Fruit fly (Drosophila melanogaster) whole organism, embryonic: ENCODE results near the gene dgt1.
A peak's percentile ranks its signal among the peaks of the same experiment; 100 is the strongest.

ENCODE experiments used
- CG10274 ChIP-seq: fragments of 200-800 bp; sonication (Bioruptor generic); optimal IDR thresholded peaks from 3 replicates; lab custom pipeline; 2017; ENCODE audit warnings: missing biosample characterization, mild to moderate bottlenecking, missing genetic modification characterization
- CG10366 ChIP-seq: fragments of 200-800 bp; sonication (Bioruptor generic); IDR thresholded peaks from 2 replicates; pipeline ENCODE4 v1.3.6; 2022; ENCODE audit warnings: missing biosample characterization, missing genetic modification characterization
- CG11093 ChIP-seq: fragments of 200-800 bp; sonication (Bioruptor generic); IDR thresholded peaks from 3 replicates; pipeline ENCODE4 v1.3.6; 2022; ENCODE audit warnings: missing biosample characterization, missing genetic modification characterization
- CG11398 ChIP-seq: fragments of 200-800 bp; sonication (Bioruptor generic); optimal IDR thresholded peaks from 2 replicates; lab custom pipeline; 2016; ENCODE audit warnings: missing biosample characterization, missing genetic modification characterization
- CG12391 ChIP-seq: fragments of 200-800 bp; sonication (Bioruptor generic); optimal IDR thresholded peaks from 3 replicates; lab custom pipeline; 2018; ENCODE audit warnings: missing biosample characterization, mild to moderate bottlenecking, missing genetic modification characterization, moderate library complexity
- CG13287 ChIP-seq: fragments of 200-800 bp; sonication (Bioruptor generic); IDR thresholded peaks from 2 replicates; pipeline ENCODE4 v1.3.6; 2022; ENCODE audit warnings: missing biosample characterization, missing genetic modification characterization; ENCODE audit not compliant: partially characterized antibody
- CG13624 ChIP-seq: fragments of 200-800 bp; sonication (Bioruptor generic); optimal IDR thresholded peaks from 2 replicates; lab custom pipeline; 2016; ENCODE audit warnings: missing biosample characterization, missing genetic modification characterization
- CG2202 ChIP-seq: fragments of 200-800 bp; sonication (Bioruptor generic); optimal IDR thresholded peaks from 2 replicates; lab custom pipeline; 2018; ENCODE audit warnings: missing biosample characterization, mild to moderate bottlenecking, missing genetic modification characterization
- CG2678 ChIP-seq: fragments of 200-800 bp; sonication (Bioruptor generic); optimal IDR thresholded peaks from 3 replicates; lab custom pipeline; 2019; ENCODE audit warnings: missing biosample characterization, mild to moderate bottlenecking, missing genetic modification characterization, moderate library complexity
- CG31365 ChIP-seq: fragments of 200-800 bp; sonication (Bioruptor generic); optimal IDR thresholded peaks from 2 replicates; lab custom pipeline; 2018; ENCODE audit warnings: missing biosample characterization, mild to moderate bottlenecking, missing genetic modification characterization
- CG32532 ChIP-seq: fragments of 200-800 bp; sonication (Bioruptor generic); IDR thresholded peaks from 2 replicates; pipeline ENCODE4 v1.3.6; 2022; ENCODE audit warnings: missing biosample characterization, missing genetic modification characterization
- CG3407 ChIP-seq: fragments of 200-800 bp; sonication (Bioruptor generic); optimal IDR thresholded peaks from 2 replicates; lab custom pipeline; 2018; ENCODE audit warnings: missing biosample characterization, mild to moderate bottlenecking, missing genetic modification characterization
- CG3838 ChIP-seq: fragments of 200-800 bp; sonication (Bioruptor generic); optimal IDR thresholded peaks from 3 replicates; lab custom pipeline; 2016; ENCODE audit warnings: missing biosample characterization, missing genetic modification characterization
- CG4328 ChIP-seq: fragments of 200-800 bp; sonication (Bioruptor generic); optimal IDR thresholded peaks from 3 replicates; lab custom pipeline; 2017; ENCODE audit warnings: missing biosample characterization, missing genetic modification reagents, missing genetic modification characterization
- CG4617 ChIP-seq: fragments of 200-800 bp; sonication (Bioruptor generic); optimal IDR thresholded peaks from 3 replicates; lab custom pipeline; 2016; ENCODE audit warnings: missing biosample characterization, missing genetic modification characterization, borderline replicate concordance
- CG6272 ChIP-seq: fragments of 200-800 bp; sonication (Bioruptor generic); IDR thresholded peaks from 2 replicates; pipeline ENCODE4 v1.3.6; 2022; ENCODE audit warnings: missing biosample characterization, missing genetic modification characterization
- CG6854 ChIP-seq: fragments of 200-800 bp; sonication (Bioruptor generic); optimal IDR thresholded peaks from 3 replicates; lab custom pipeline; 2017; ENCODE audit warnings: missing biosample characterization, mild to moderate bottlenecking, missing genetic modification characterization
- CG7963 ChIP-seq: fragments of 200-800 bp; sonication (Bioruptor generic); IDR thresholded peaks from 3 replicates; pipeline ENCODE4 v1.3.6; 2022; ENCODE audit warnings: missing biosample characterization, missing genetic modification characterization; ENCODE audit not compliant: partially characterized antibody
- CG8388 ChIP-seq: fragments of 200-800 bp; sonication (Bioruptor generic); optimal IDR thresholded peaks from 2 replicates; lab custom pipeline; 2019; ENCODE audit warnings: missing biosample characterization, mild to moderate bottlenecking, missing genetic modification characterization, moderate library complexity
- CG9215 ChIP-seq: fragments of 200-800 bp; sonication (Bioruptor generic); IDR thresholded peaks from 2 replicates; pipeline ENCODE4 v1.3.6; 2022; ENCODE audit warnings: missing biosample characterization, missing genetic modification characterization
- CG9932 ChIP-seq: fragments of 200-800 bp; sonication (Bioruptor generic); IDR thresholded peaks from 2 replicates; pipeline ENCODE4 v1.3.6; 2022; ENCODE audit warnings: missing biosample characterization, missing genetic modification characterization
- CoRest ChIP-seq: fragments of 200-800 bp; sonication (Bioruptor generic); optimal IDR thresholded peaks from 3 replicates; lab custom pipeline; 2018; ENCODE audit warnings: missing biosample characterization, mild to moderate bottlenecking, missing genetic modification characterization, moderate library complexity
- D19B ChIP-seq: fragments of 200-800 bp; sonication (Bioruptor generic); optimal IDR thresholded peaks from 2 replicates; lab custom pipeline; 2017; ENCODE audit warnings: missing biosample characterization, mild to moderate bottlenecking, missing genetic modification characterization
- Dref ChIP-seq: fragments of 200-800 bp; sonication (Bioruptor generic); IDR thresholded peaks from 2 replicates; pipeline ENCODE4 v1.3.6; 2022; ENCODE audit warnings: missing biosample characterization, missing genetic modification characterization
- Fer1 ChIP-seq: fragments of 200-800 bp; sonication (Bioruptor generic); optimal IDR thresholded peaks from 2 replicates; lab custom pipeline; 2017; ENCODE audit warnings: missing biosample characterization, mild to moderate bottlenecking, missing genetic modification characterization
- Hr3 ChIP-seq: fragments of 200-800 bp; sonication (Bioruptor generic); optimal IDR thresholded peaks from 3 replicates; lab custom pipeline; 2016; ENCODE audit warnings: missing biosample characterization, missing genetic modification characterization
- Hr39 ChIP-seq: fragments of >200 bp; optimal IDR thresholded peaks from 2 replicates; lab custom pipeline; 2017
- Hr78 ChIP-seq, 2 experiments: fragments of 200-800 bp in 1 of 2; fragments of >200 bp in 1 of 2; sonication (Bioruptor generic) in 1 of 2; optimal IDR thresholded peaks; 2 replicates each; lab custom pipeline; 2017 to 2019; ENCODE audit warnings: missing biosample characterization in 2 of 2, missing genetic modification characterization in 2 of 2, mild to moderate bottlenecking in 1 of 2, moderate library complexity in 1 of 2
- MESR4 ChIP-seq: fragments of 200-800 bp; sonication (Bioruptor generic); optimal IDR thresholded peaks from 2 replicates; lab custom pipeline; 2018; ENCODE audit warnings: missing biosample characterization, mild to moderate bottlenecking, missing genetic modification characterization, moderate library complexity
- Med ChIP-seq: fragments of 200-800 bp; sonication (Bioruptor generic); peaks from one replicate; lab custom pipeline; 2016; ENCODE audit warnings: missing biosample characterization, missing genetic modification characterization, mild to moderate bottlenecking, inconsistent platforms, moderate library complexity
- Sry-δ ChIP-seq: fragments of 200-800 bp; sonication (Bioruptor generic); optimal IDR thresholded peaks from 2 replicates; lab custom pipeline; 2016; ENCODE audit warnings: missing biosample characterization, missing genetic modification characterization
- al ChIP-seq: fragments of 200-800 bp; sonication (Bioruptor generic); IDR thresholded peaks from 2 replicates; pipeline ENCODE4 v1.3.6; 2022; ENCODE audit warnings: missing biosample characterization, missing genetic modification characterization
- ara ChIP-seq: fragments of 200-800 bp; sonication (Bioruptor generic); IDR thresholded peaks from 2 replicates; pipeline ENCODE4 v1.3.6; 2022; ENCODE audit warnings: missing biosample characterization, missing genetic modification characterization
- bab2 ChIP-seq: fragments of 200-800 bp; sonication (Bioruptor generic); optimal IDR thresholded peaks from 2 replicates; lab custom pipeline; 2016; ENCODE audit warnings: missing biosample characterization, missing genetic modification characterization
- caup ChIP-seq: fragments of 200-800 bp; sonication (Bioruptor generic); optimal IDR thresholded peaks from 3 replicates; lab custom pipeline; 2017; ENCODE audit warnings: missing biosample characterization, mild to moderate bottlenecking, missing genetic modification characterization, moderate library complexity; ENCODE audit not compliant: severe bottlenecking
- cg ChIP-seq: fragments of 200-800 bp; sonication (Bioruptor generic); optimal IDR thresholded peaks from 3 replicates; lab custom pipeline; 2019; ENCODE audit warnings: missing biosample characterization, mild to moderate bottlenecking, missing genetic modification characterization, moderate library complexity
- crol ChIP-seq: fragments of 200-800 bp; sonication (Bioruptor generic); IDR thresholded peaks from 2 replicates; pipeline ENCODE4 v1.3.6; 2022; ENCODE audit warnings: missing biosample characterization, missing genetic modification characterization
- dmrt11E ChIP-seq: fragments of 200-800 bp; sonication (Bioruptor generic); optimal IDR thresholded peaks from 3 replicates; lab custom pipeline; 2018; ENCODE audit warnings: missing biosample characterization, mild to moderate bottlenecking, missing genetic modification characterization, moderate library complexity
- gro ChIP-seq: fragments of 200-800 bp; sonication (Bioruptor generic); optimal IDR thresholded peaks from 2 replicates; lab custom pipeline; 2016; ENCODE audit warnings: missing biosample characterization, missing genetic modification characterization
- gsb ChIP-seq: fragments of 200-800 bp; sonication (Bioruptor generic); IDR thresholded peaks from 2 replicates; pipeline ENCODE4 v1.3.6; 2022; ENCODE audit warnings: missing biosample characterization, missing genetic modification characterization
- gt ChIP-seq: fragments of 200-800 bp; sonication (Bioruptor generic); IDR thresholded peaks from 2 replicates; pipeline ENCODE4 v1.3.6; 2022; ENCODE audit warnings: missing biosample characterization, missing genetic modification characterization
- klu ChIP-seq: fragments of 200-800 bp; sonication (Bioruptor generic); IDR thresholded peaks from 2 replicates; pipeline ENCODE4 v1.3.6; 2022; ENCODE audit warnings: missing biosample characterization, missing genetic modification characterization
- lola ChIP-seq, 3 experiments: fragments of >200 bp in 2 of 3; fragments of 200-800 bp in 1 of 3; sonication (Bioruptor generic) in 1 of 3; optimal IDR thresholded peaks; 2 replicates each; lab custom pipeline; 2017 to 2019; ENCODE audit warnings: missing biosample characterization in 3 of 3, missing genetic modification characterization in 3 of 3, mild to moderate bottlenecking in 1 of 3, moderate library complexity in 1 of 3
- lov ChIP-seq, 2 experiments: fragments of 200-800 bp in 1 of 2; fragments of >200 bp in 1 of 2; sonication (Bioruptor generic) in 1 of 2; IDR thresholded peaks in 1 of 2; optimal IDR thresholded peaks in 1 of 2; 2 replicates in 1 of 2; 3 replicates in 1 of 2; pipeline versions ENCODE4 v1.3.6 to Lab custom; 2017 to 2022; ENCODE audit warnings: missing biosample characterization in 1 of 2, missing genetic modification characterization in 1 of 2
- mirr ChIP-seq: fragments of 200-800 bp; sonication (Bioruptor generic); optimal IDR thresholded peaks from 3 replicates; lab custom pipeline; 2018; ENCODE audit warnings: missing biosample characterization, mild to moderate bottlenecking, missing genetic modification characterization
- pho ChIP-seq: fragments of 200-800 bp; sonication (Bioruptor generic); optimal IDR thresholded peaks from 2 replicates; lab custom pipeline; 2016; ENCODE audit warnings: missing biosample characterization, missing genetic modification characterization
- phol ChIP-seq: fragments of 200-800 bp; sonication (Bioruptor generic); optimal IDR thresholded peaks from 3 replicates; lab custom pipeline; 2018; ENCODE audit warnings: missing biosample characterization, mild to moderate bottlenecking, missing genetic modification characterization, moderate library complexity
- slbo ChIP-seq: fragments of 200-800 bp; sonication (Bioruptor generic); IDR thresholded peaks from 2 replicates; pipeline ENCODE4 v1.3.6; 2022; ENCODE audit warnings: missing biosample characterization, missing genetic modification characterization
- so ChIP-seq: fragments of 200-800 bp; sonication (Bioruptor generic); IDR thresholded peaks from 3 replicates; pipeline ENCODE4 v1.3.6; 2022; ENCODE audit warnings: missing biosample characterization, missing genetic modification characterization
- tio ChIP-seq: fragments of 200-800 bp; sonication (Bioruptor generic); optimal IDR thresholded peaks from 2 replicates; lab custom pipeline; 2017; ENCODE audit warnings: missing biosample characterization, missing genetic modification characterization, inconsistent platforms
- tna ChIP-seq: fragments of 200-800 bp; sonication (Bioruptor generic); IDR thresholded peaks from 2 replicates; pipeline ENCODE4 v1.3.6; 2022; ENCODE audit warnings: missing biosample characterization, missing genetic modification characterization; ENCODE audit not compliant: partially characterized antibody

The dgt1 gene

dm6 chr3R:29891183-29891582 is 33.9 kb upstream of the dgt1 start (continued):
- TF ChIP-seq bab2 (GFP tag; lab: Kevin White, UChicago) (peak; percentile 7), CG13624 (GFP tag; lab: Kevin White, UChicago) (no peak), Dref (GFP tag; lab: Robert Waterston, UW) (no peak), tna (GFP tag; lab: Robert Waterston, UW) (no peak), lola (GFP tag; optimal IDR thresholded peaks at IDR 0.05; lab: Kevin White, UChicago) (no peak), gt (GFP tag; lab: Robert Waterston, UW) (no peak), mirr (peak; percentile 34), Fer1 (GFP tag; lab: Kevin White, UChicago) (peak; percentile 53), CG10366 (GFP tag; lab: Robert Waterston, UW) (no peak), klu (GFP tag; lab: Robert Waterston, UW) (no peak), so (GFP tag; lab: Robert Waterston, UW) (0 out of 3 replicates have a peak, but pooled peaks have one; percentile 12), CG9932 (no peak; the same call in 1 of the 2 replicates), Hr78 (GFP tag; optimal IDR thresholded peaks at IDR 0.05; lab: Kevin White, UChicago) (no peak), CG6272 (GFP tag; lab: Robert Waterston, UW) (no peak), CG2678 (tag; lab: Kevin White, UChicago) (peak; percentile 52), CG6854 (no peak), CG3407 (GFP tag; lab: Kevin White, UChicago) (no peak), CG10274 (GFP tag; lab: Kevin White, UChicago) (no peak), CG9215 (GFP tag; lab: Robert Waterston, UW) (no peak), CG11398 (no peak), CG8388 (GFP tag; lab: Kevin White, UChicago) (no peak), Med (GFP tag; lab: Kevin White, UChicago) (peak; percentile 92), CG4328 (GFP tag; lab: Kevin White, UChicago) (no peak), CG13287 (GFP tag; lab: Robert Waterston, UW) (no peak), CG4617 (no peak), tio (no peak), caup (GFP tag; lab: Kevin White, UChicago) (peak; percentile 60), Hr39 (no peak), CoRest (tag; lab: Kevin White, UChicago) (peak; percentile 2), MESR4 (GFP tag; lab: Kevin White, UChicago) (no peak), CG7963 (no peak), Hr3 (GFP tag; lab: Kevin White, UChicago) (no peak), pho (no peak), al (no peak), gro (GFP tag; lab: Kevin White, UChicago) (no peak), gsb (GFP tag; lab: Robert Waterston, UW) (0 out of 2 replicates have a peak, but pooled peaks have one; percentile 19), dmrt11E (tag; lab: Kevin White, UChicago) (no peak), crol (no peak), cg (GFP tag; lab: Kevin White, UChicago) (no peak), CG2202 (tag; lab: Kevin White, UChicago) (peak; percentile 1), CG12391 (tag; lab: Kevin White, UChicago) (no peak), slbo (GFP tag; lab: Robert Waterston, UW) (no peak), CG11093 (no peak), CG32532 (GFP tag; lab: Robert Waterston, UW) (peak; percentile 32; the same call in 1 of the 2 replicates), lov (optimal IDR thresholded peaks at IDR 0.05; lab: Kevin White, UChicago) (no peak), lov (GFP tag; IDR thresholded peaks at IDR 0.05; lab: Robert Waterston, UW) (no peak), Sry-δ (GFP tag; lab: Kevin White, UChicago) (no peak), ara (GFP tag; lab: Robert Waterston, UW) (no peak), CG3838 (GFP tag; lab: Kevin White, UChicago) (no peak), D19B (no peak), CG31365 (tag; lab: Kevin White, UChicago) (peak; percentile 19), phol (tag; lab: Kevin White, UChicago) (no peak)
